Fruit fly (Drosophila melanogaster) whole organism, embryonic: ENCODE measurements around the gene Fgop2.

Experiments used
- Ada2b ChIP-seq: fragments of 200-800 bp; sonication (Bioruptor generic); IDR thresholded peaks from 2 replicates; pipeline ENCODE4 v1.3.6; 2022; ENCODE audit warnings: missing biosample characterization, missing genetic modification characterization
- Atf3 ChIP-seq: fragments of 200-800 bp; sonication (Bioruptor generic); optimal IDR thresholded peaks from 3 replicates; lab custom pipeline; 2016; ENCODE audit warnings: missing biosample characterization, missing genetic modification characterization
- Bdp1 ChIP-seq: fragments of 200-800 bp; sonication (Bioruptor generic); optimal IDR thresholded peaks from 3 replicates; lab custom pipeline; 2016; ENCODE audit warnings: missing biosample characterization, missing genetic modification characterization
- CG11456 ChIP-seq: fragments of 200-800 bp; sonication (Bioruptor generic); IDR thresholded peaks from 3 replicates; pipeline ENCODE4 v1.3.6; 2022; ENCODE audit warnings: missing biosample characterization, missing genetic modification characterization
- CG11696 ChIP-seq: fragments of 200-800 bp; sonication (Bioruptor generic); IDR thresholded peaks from 2 replicates; pipeline ENCODE4 v1.3.6; 2022; ENCODE audit warnings: missing biosample characterization, missing genetic modification characterization
- CG12219 ChIP-seq: fragments of 200-800 bp; sonication (Bioruptor generic); optimal IDR thresholded peaks from 3 replicates; lab custom pipeline; 2018; ENCODE audit warnings: missing biosample characterization, mild to moderate bottlenecking, missing genetic modification characterization
- CG12659 ChIP-seq: fragments of 200-800 bp; sonication (Bioruptor generic); optimal IDR thresholded peaks from 3 replicates; lab custom pipeline; 2017; ENCODE audit warnings: mild to moderate bottlenecking, missing biosample characterization, missing genetic modification reagents, missing genetic modification characterization
- CG13775 ChIP-seq: fragments of 200-800 bp; sonication (Bioruptor generic); optimal IDR thresholded peaks from 3 replicates; lab custom pipeline; 2017; ENCODE audit warnings: missing biosample characterization, mild to moderate bottlenecking, missing genetic modification characterization
- CG1529 ChIP-seq: fragments of 200-800 bp; sonication (Bioruptor generic); optimal IDR thresholded peaks from 3 replicates; lab custom pipeline; 2018; ENCODE audit warnings: missing biosample characterization, missing genetic modification characterization
- CG31365 ChIP-seq: fragments of 200-800 bp; sonication (Bioruptor generic); optimal IDR thresholded peaks from 2 replicates; lab custom pipeline; 2018; ENCODE audit warnings: missing biosample characterization, mild to moderate bottlenecking, missing genetic modification characterization
- CG31441 ChIP-seq: fragments of 200-800 bp; sonication (Bioruptor generic); IDR thresholded peaks from 2 replicates; pipeline ENCODE4 v1.3.6; 2022; ENCODE audit warnings: missing biosample characterization, missing genetic modification characterization
- CG32532 ChIP-seq: fragments of 200-800 bp; sonication (Bioruptor generic); IDR thresholded peaks from 2 replicates; pipeline ENCODE4 v1.3.6; 2022; ENCODE audit warnings: missing biosample characterization, missing genetic modification characterization
- CG32772 ChIP-seq: fragments of 200-800 bp; sonication (Bioruptor generic); IDR thresholded peaks from 2 replicates; pipeline ENCODE4 v1.3.6; 2022; ENCODE audit warnings: missing biosample characterization, missing genetic modification characterization
- CG4707 ChIP-seq: fragments of 200-800 bp; sonication (Bioruptor generic); optimal IDR thresholded peaks from 2 replicates; lab custom pipeline; 2018; ENCODE audit warnings: missing biosample characterization, mild to moderate bottlenecking, missing genetic modification characterization, moderate library complexity
- CG7357 ChIP-seq: fragments of 200-800 bp; sonication (Bioruptor generic); IDR thresholded peaks from 3 replicates; pipeline ENCODE4 v1.3.6; 2022; ENCODE audit warnings: missing biosample characterization, missing genetic modification characterization
- CG8281 ChIP-seq: fragments of 200-800 bp; sonication (Bioruptor generic); optimal IDR thresholded peaks from 2 replicates; lab custom pipeline; 2018; ENCODE audit warnings: missing biosample characterization, mild to moderate bottlenecking, missing genetic modification characterization, moderate library complexity
- Dad ChIP-seq: fragments of 200-800 bp; sonication (Bioruptor generic); optimal IDR thresholded peaks from 3 replicates; lab custom pipeline; 2016; ENCODE audit warnings: missing biosample characterization, missing genetic modification characterization
- Deaf1 ChIP-seq: fragments of 200-800 bp; optimal IDR thresholded peaks from 3 replicates; lab custom pipeline; 2019; ENCODE audit warnings: missing biosample characterization, mild to moderate bottlenecking, missing genetic modification characterization, moderate library complexity
- Dfd ChIP-seq, 2 experiments: fragments of >200 bp; optimal IDR thresholded peaks; 2 replicates each; lab custom pipeline; 2017; ENCODE audit warnings: missing biosample characterization in 2 of 2, missing genetic modification characterization in 2 of 2
- GATAe ChIP-seq: fragments of 200-800 bp; sonication (Bioruptor generic); conservative IDR thresholded peaks from 2 replicates; pipeline ENCODE4 v1.3.6; 2022; ENCODE audit warnings: missing biosample characterization, missing genetic modification characterization
- HLH3B ChIP-seq: fragments of 200-800 bp; sonication (Bioruptor generic); IDR thresholded peaks from 2 replicates; pipeline ENCODE4 v1.3.6; 2022; ENCODE audit warnings: missing biosample characterization, missing genetic modification characterization
- Nf-YC ChIP-seq: fragments of 200-800 bp; optimal IDR thresholded peaks from 3 replicates; lab custom pipeline; 2019; ENCODE audit warnings: missing biosample characterization, mild to moderate bottlenecking, missing genetic modification characterization, moderate library complexity
- Rfx ChIP-seq: fragments of 200-800 bp; sonication (Bioruptor generic); IDR thresholded peaks from 2 replicates; pipeline ENCODE4 v1.3.6; 2022; ENCODE audit warnings: missing biosample characterization, missing genetic modification characterization
- Sry-δ ChIP-seq: fragments of 200-800 bp; sonication (Bioruptor generic); optimal IDR thresholded peaks from 2 replicates; lab custom pipeline; 2016; ENCODE audit warnings: missing biosample characterization, missing genetic modification characterization
- al ChIP-seq: fragments of 200-800 bp; sonication (Bioruptor generic); IDR thresholded peaks from 2 replicates; pipeline ENCODE4 v1.3.6; 2022; ENCODE audit warnings: missing biosample characterization, missing genetic modification characterization
- amos ChIP-seq: fragments of 200-800 bp; sonication (Bioruptor generic); IDR thresholded peaks from 2 replicates; pipeline ENCODE4 v1.3.6; 2022; ENCODE audit warnings: missing biosample characterization, missing genetic modification characterization; ENCODE audit not compliant: partially characterized antibody
- ash1 ChIP-seq: fragments of 200-800 bp; sonication (Bioruptor generic); optimal IDR thresholded peaks from 2 replicates; lab custom pipeline; 2018; ENCODE audit warnings: missing biosample characterization, mild to moderate bottlenecking, missing genetic modification characterization
- caup ChIP-seq: fragments of 200-800 bp; sonication (Bioruptor generic); optimal IDR thresholded peaks from 3 replicates; lab custom pipeline; 2017; ENCODE audit warnings: missing biosample characterization, mild to moderate bottlenecking, missing genetic modification characterization, moderate library complexity; ENCODE audit not compliant: severe bottlenecking
- cg ChIP-seq: fragments of 200-800 bp; sonication (Bioruptor generic); optimal IDR thresholded peaks from 3 replicates; lab custom pipeline; 2019; ENCODE audit warnings: missing biosample characterization, mild to moderate bottlenecking, missing genetic modification characterization, moderate library complexity
- cwo ChIP-seq: fragments of 200-800 bp; sonication (Bioruptor generic); optimal IDR thresholded peaks from 3 replicates; lab custom pipeline; 2017; ENCODE audit warnings: missing biosample characterization, missing genetic modification characterization, mild to moderate bottlenecking, moderate library complexity, missing genetic modification reagents
- danr ChIP-seq: fragments of 200-800 bp; sonication (Bioruptor generic); IDR thresholded peaks from 2 replicates; pipeline ENCODE4 v1.3.6; 2022; ENCODE audit warnings: missing biosample characterization, missing genetic modification characterization
- dpn ChIP-seq, 2 experiments: fragments of 200-800 bp; sonication (Bioruptor generic); optimal IDR thresholded peaks; 3 replicates each; lab custom pipeline; 2016; ENCODE audit warnings: missing biosample characterization in 2 of 2, missing genetic modification characterization in 2 of 2
- exex ChIP-seq: fragments of 200-800 bp; sonication (Bioruptor generic); optimal IDR thresholded peaks from 4 replicates; lab custom pipeline; 2018; ENCODE audit warnings: missing biosample characterization, mild to moderate bottlenecking, missing genetic modification characterization, moderate library complexity
- fd102C ChIP-seq: fragments of 200-800 bp; sonication (Bioruptor generic); optimal IDR thresholded peaks from 2 replicates; lab custom pipeline; 2018; ENCODE audit warnings: missing biosample characterization, mild to moderate bottlenecking, missing genetic modification characterization, moderate library complexity
- ftz-f1 ChIP-seq: fragments of 200-800 bp; sonication (Bioruptor generic); optimal IDR thresholded peaks from 2 replicates; lab custom pipeline; 2016; ENCODE audit warnings: missing biosample characterization, missing genetic modification characterization
- gem ChIP-seq: fragments of 200-800 bp; sonication (Bioruptor generic); optimal IDR thresholded peaks from 2 replicates; lab custom pipeline; 2019; ENCODE audit warnings: missing biosample characterization, mild to moderate bottlenecking, missing genetic modification characterization, moderate library complexity
- gro ChIP-seq: fragments of 200-800 bp; sonication (Bioruptor generic); optimal IDR thresholded peaks from 2 replicates; lab custom pipeline; 2016; ENCODE audit warnings: missing biosample characterization, missing genetic modification characterization
- her ChIP-seq: fragments of 200-800 bp; sonication (Bioruptor generic); optimal IDR thresholded peaks from 2 replicates; lab custom pipeline; 2016; ENCODE audit warnings: missing biosample characterization, missing genetic modification characterization
- jumu ChIP-seq: fragments of 200-800 bp; sonication (Bioruptor generic); optimal IDR thresholded peaks from 3 replicates; lab custom pipeline; 2016; ENCODE audit warnings: missing biosample characterization, missing genetic modification characterization
- kah ChIP-seq: fragments of 200-800 bp; sonication (Bioruptor generic); optimal IDR thresholded peaks from 2 replicates; lab custom pipeline; 2018; ENCODE audit warnings: missing biosample characterization, mild to moderate bottlenecking, missing genetic modification characterization
- kay ChIP-seq: fragments of 200-800 bp; sonication (Bioruptor generic); optimal IDR thresholded peaks from 2 replicates; lab custom pipeline; 2016; ENCODE audit warnings: missing biosample characterization, missing genetic modification characterization
- ken ChIP-seq: fragments of 200-800 bp; sonication (Bioruptor generic); IDR thresholded peaks from 3 replicates; pipeline ENCODE4 v1.3.6; 2022; ENCODE audit warnings: missing biosample characterization, missing genetic modification characterization
- nerfin-2 ChIP-seq: fragments of 200-800 bp; sonication (Bioruptor generic); IDR thresholded peaks from 2 replicates; pipeline ENCODE4 v1.3.6; 2022; ENCODE audit warnings: missing biosample characterization, missing genetic modification characterization; ENCODE audit not compliant: partially characterized antibody
- nmo ChIP-seq: fragments of 200-800 bp; sonication (Bioruptor generic); optimal IDR thresholded peaks from 2 replicates; lab custom pipeline; 2018; ENCODE audit warnings: missing biosample characterization, mild to moderate bottlenecking, missing genetic modification characterization, moderate library complexity
- nom ChIP-seq: fragments of 200-800 bp; sonication (Bioruptor generic); optimal IDR thresholded peaks from 2 replicates; lab custom pipeline; 2017; ENCODE audit warnings: missing biosample characterization, missing genetic modification characterization, mild to moderate bottlenecking, moderate library complexity, missing genetic modification reagents
- pita ChIP-seq: fragments of 200-800 bp; sonication (Bioruptor generic); optimal IDR thresholded peaks from 2 replicates; lab custom pipeline; 2017; ENCODE audit warnings: missing biosample characterization, mild to moderate bottlenecking, missing genetic modification characterization
- rib ChIP-seq: fragments of 200-800 bp; sonication (Bioruptor generic); IDR thresholded peaks from 2 replicates; pipeline ENCODE4 v1.3.6; 2022; ENCODE audit warnings: missing biosample characterization, missing genetic modification characterization
- salm ChIP-seq: fragments of 200-800 bp; sonication (Bioruptor generic); optimal IDR thresholded peaks from 2 replicates; lab custom pipeline; 2018; ENCODE audit warnings: missing biosample characterization, mild to moderate bottlenecking, missing genetic modification characterization
- sob ChIP-seq: fragments of 200-800 bp; sonication (Bioruptor generic); IDR thresholded peaks from 2 replicates; pipeline ENCODE4 v1.3.6; 2022; ENCODE audit warnings: missing biosample characterization, missing genetic modification characterization
- ssp ChIP-seq: fragments of 200-800 bp; sonication (Bioruptor generic); IDR thresholded peaks from 2 replicates; pipeline ENCODE4 v1.3.6; 2022; ENCODE audit warnings: missing biosample characterization, missing genetic modification characterization
- toy ChIP-seq: fragments of 200-800 bp; sonication (Bioruptor generic); IDR thresholded peaks from 2 replicates; pipeline ENCODE4 v1.3.6; 2022; ENCODE audit warnings: missing biosample characterization, missing genetic modification characterization

Gene Fgop2

dm6 chr2L:6964022-6964434 is 18.9 kb upstream of the Fgop2 start, which contains the start of the genes sip2 and Coprox (continued):
- TF ChIP-seq kah = peak; percentile 14
- no peak for TF ChIP-seq danr (GFP tag; lab: Robert Waterston, UW)
- peak; percentile 55 for TF ChIP-seq CG32772 (GFP tag; lab: Robert Waterston, UW)
- TF ChIP-seq jumu = no peak
- no peak for TF ChIP-seq CG4707 (GFP tag; lab: Kevin White, UChicago)
- no peak for TF ChIP-seq gro (GFP tag; lab: Kevin White, UChicago)
- no peak for TF ChIP-seq her (GFP tag; lab: Kevin White, UChicago)
- TF ChIP-seq pita (GFP tag; lab: Kevin White, UChicago) = no peak
- TF ChIP-seq CG12659 (GFP tag; lab: Kevin White, UChicago) = peak; percentile 75
- peak; percentile 78 for TF ChIP-seq CG32532 (GFP tag; lab: Robert Waterston, UW)
- no peak for TF ChIP-seq CG31365 (tag; lab: Kevin White, UChicago)
- TF ChIP-seq Ada2b = no peak; the same call in 1 of the 2 replicates
- TF ChIP-seq amos (GFP tag; lab: Robert Waterston, UW) = no peak; the same call in 1 of the 2 replicates
- TF ChIP-seq CG8281 (tag; lab: Kevin White, UChicago) = peak; percentile 35
- 0 out of 3 replicates have a peak, but pooled peaks have one; percentile 20 for TF ChIP-seq CG11456 (GFP tag; lab: Robert Waterston, UW)
- TF ChIP-seq CG7357 (GFP tag; lab: Robert Waterston, UW) = no peak
- TF ChIP-seq nmo = peak; percentile 82
- no peak for TF ChIP-seq cg (GFP tag; lab: Kevin White, UChicago)
- TF ChIP-seq ash1 (GFP tag; lab: Kevin White, UChicago) = no peak
- no peak for TF ChIP-seq fd102C (GFP tag; lab: Kevin White, UChicago)
- peak; percentile 82 for TF ChIP-seq Nf-YC (tag; lab: Kevin White, UChicago)
- TF ChIP-seq ssp = peak; percentile 65; the same call in 1 of the 2 replicates
- no peak for TF ChIP-seq Sry-δ (GFP tag; lab: Kevin White, UChicago)
- TF ChIP-seq HLH3B (GFP tag; lab: Robert Waterston, UW) = peak; percentile 29; the same call in 1 of the 2 replicates
- TF ChIP-seq cwo (GFP tag; lab: Kevin White, UChicago) = peak; percentile 17
- TF ChIP-seq CG12219 (GFP tag; lab: Kevin White, UChicago) = peak; percentile 11
- peak; percentile 21 for TF ChIP-seq nom (GFP tag; lab: Kevin White, UChicago)
- peak; percentile 36; the same call in 1 of the 2 replicates for TF ChIP-seq al (GFP tag; lab: Robert Waterston, UW)
- no peak for TF ChIP-seq ftz-f1
- TF ChIP-seq CG31441 (GFP tag; lab: Robert Waterston, UW) = peak; percentile 85
- peak; percentile 50; the same call in 1 of the 2 replicates for TF ChIP-seq rib (GFP tag; lab: Robert Waterston, UW)
- TF ChIP-seq ken (GFP tag; lab: Robert Waterston, UW) = no peak
- no peak for TF ChIP-seq CG11696 (GFP tag; lab: Robert Waterston, UW)
- peak; percentile 50 for TF ChIP-seq caup (GFP tag; lab: Kevin White, UChicago)
- TF ChIP-seq Deaf1 (tag; lab: Kevin White, UChicago) = no peak
- TF ChIP-seq CG1529 (GFP tag; lab: Kevin White, UChicago) = peak; percentile 1
- peak; percentile 68 for TF ChIP-seq CG13775 (GFP tag; lab: Kevin White, UChicago)
- peak; percentile 31 for TF ChIP-seq kay (GFP tag; lab: Kevin White, UChicago)
- no peak for TF ChIP-seq GATAe (GFP tag; lab: Robert Waterston, UW)
- TF ChIP-seq Rfx (GFP tag; lab: Robert Waterston, UW) = peak; percentile 62
- peak in 1 of 2 experiments; percentile 71 for TF ChIP-seq dpn (GFP tag; optimal IDR thresholded peaks at IDR 0.05; lab: Kevin White, UChicago)
- TF ChIP-seq sob = 0 out of 2 replicates have a peak, but pooled peaks have one; percentile 34
- TF ChIP-seq toy (GFP tag; lab: Robert Waterston, UW) = no peak
- peak; percentile 87 for TF ChIP-seq gem (tag; lab: Kevin White, UChicago)
- TF ChIP-seq Bdp1 = no peak
- TF ChIP-seq exex (tag; lab: Kevin White, UChicago) = no peak
- TF ChIP-seq salm (tag; lab: Kevin White, UChicago) = peak; percentile 37
- no peak for TF ChIP-seq Atf3 (GFP tag; lab: Kevin White, UChicago)
- TF ChIP-seq Dfd (GFP tag; optimal IDR thresholded peaks at IDR 0.05; lab: Kevin White, UChicago) = no peak
- TF ChIP-seq nerfin-2 (GFP tag; lab: Robert Waterston, UW) = no peak
- TF ChIP-seq Dad (GFP tag; lab: Kevin White, UChicago) = no peak
